Fruit fly (Drosophila melanogaster) whole organism, embryonic: ENCODE measurements around the gene Msh6.

Source experiments
- B-H1 ChIP-seq: fragments of 200-800 bp; sonication (Bioruptor generic); IDR thresholded peaks from 3 replicates; pipeline ENCODE4 v1.3.6; 2022; ENCODE audit warnings: missing biosample characterization, missing genetic modification characterization
- CG10274 ChIP-seq: fragments of 200-800 bp; sonication (Bioruptor generic); optimal IDR thresholded peaks from 3 replicates; lab custom pipeline; 2017; ENCODE audit warnings: missing biosample characterization, mild to moderate bottlenecking, missing genetic modification characterization
- CG11695 ChIP-seq: fragments of 200-800 bp; sonication (Bioruptor generic); IDR thresholded peaks from 3 replicates; pipeline ENCODE4 v1.3.6; 2022; ENCODE audit warnings: missing biosample characterization, missing genetic modification characterization
- CG1233 ChIP-seq: fragments of 200-800 bp; sonication (Bioruptor generic); optimal IDR thresholded peaks from 4 replicates; lab custom pipeline; 2018; ENCODE audit warnings: missing biosample characterization, mild to moderate bottlenecking, missing genetic modification characterization
- CG14441 ChIP-seq: fragments of 200-800 bp; sonication (Bioruptor generic); IDR thresholded peaks from 2 replicates; pipeline ENCODE4 v1.3.6; 2022; ENCODE audit warnings: missing biosample characterization, missing genetic modification characterization
- CG15011 ChIP-seq: fragments of 200-800 bp; sonication (Bioruptor generic); optimal IDR thresholded peaks from 3 replicates; lab custom pipeline; 2018; ENCODE audit warnings: missing biosample characterization, mild to moderate bottlenecking, missing genetic modification characterization
- CG17328 ChIP-seq: fragments of 200-800 bp; sonication (Bioruptor generic); IDR thresholded peaks from 2 replicates; pipeline ENCODE4 v1.3.6; 2022; ENCODE audit warnings: missing biosample characterization, missing genetic modification characterization
- CG18599 ChIP-seq: fragments of 200-800 bp; sonication (Bioruptor generic); optimal IDR thresholded peaks from 3 replicates; lab custom pipeline; 2017; ENCODE audit warnings: missing biosample characterization, missing genetic modification characterization, mild to moderate bottlenecking, moderate library complexity, missing genetic modification reagents
- CG4617 ChIP-seq: fragments of 200-800 bp; sonication (Bioruptor generic); optimal IDR thresholded peaks from 3 replicates; lab custom pipeline; 2016; ENCODE audit warnings: missing biosample characterization, missing genetic modification characterization, borderline replicate concordance
- CG6813 ChIP-seq: fragments of 200-800 bp; sonication (Bioruptor generic); optimal IDR thresholded peaks from 2 replicates; lab custom pipeline; 2017; ENCODE audit warnings: missing biosample characterization, missing genetic modification characterization, mild to moderate bottlenecking, moderate library complexity, missing genetic modification reagents
- CG7745 ChIP-seq: fragments of 200-800 bp; sonication (Bioruptor generic); optimal IDR thresholded peaks from 2 replicates; lab custom pipeline; 2018; ENCODE audit warnings: missing biosample characterization, mild to moderate bottlenecking, missing genetic modification characterization, moderate library complexity
- CG8290 ChIP-seq, 3 experiments: fragments of 200-800 bp; sonication (Bioruptor generic); optimal IDR thresholded peaks; 2 replicates each; lab custom pipeline; 2016 to 2019; ENCODE audit warnings: missing biosample characterization in 3 of 3, missing genetic modification characterization in 3 of 3, mild to moderate bottlenecking in 2 of 3, moderate library complexity in 1 of 3
- CG9817 ChIP-seq: fragments of 200-800 bp; sonication (Bioruptor generic); optimal IDR thresholded peaks from 2 replicates; lab custom pipeline; 2018; ENCODE audit warnings: missing biosample characterization, mild to moderate bottlenecking, missing genetic modification characterization, moderate library complexity
- CG9876 ChIP-seq: fragments of 200-800 bp; sonication (Bioruptor generic); optimal IDR thresholded peaks from 2 replicates; lab custom pipeline; 2016; ENCODE audit warnings: missing biosample characterization, missing genetic modification characterization
- CHES-1-like ChIP-seq: fragments of 200-800 bp; sonication (Bioruptor generic); optimal IDR thresholded peaks from 2 replicates; lab custom pipeline; 2016; ENCODE audit warnings: missing biosample characterization, missing genetic modification characterization
- Camta ChIP-seq: fragments of 200-800 bp; sonication (Bioruptor generic); optimal IDR thresholded peaks from 2 replicates; lab custom pipeline; 2016; ENCODE audit warnings: missing biosample characterization, missing genetic modification characterization
- CkIIα-i1 ChIP-seq: fragments of 200-800 bp; sonication (Bioruptor generic); IDR thresholded peaks from 2 replicates; pipeline ENCODE4 v1.3.6; 2022; ENCODE audit warnings: missing biosample characterization, missing genetic modification characterization
- Dek ChIP-seq: fragments of 200-800 bp; sonication (Bioruptor generic); optimal IDR thresholded peaks from 3 replicates; lab custom pipeline; 2019; ENCODE audit warnings: missing biosample characterization, mild to moderate bottlenecking, missing genetic modification characterization, moderate library complexity
- Dfd ChIP-seq, 2 experiments: fragments of >200 bp; optimal IDR thresholded peaks; 2 replicates each; lab custom pipeline; 2017; ENCODE audit warnings: missing biosample characterization in 2 of 2, missing genetic modification characterization in 2 of 2
- Dip2 ChIP-seq: fragments of 200-800 bp; sonication (Bioruptor generic); IDR thresholded peaks from 2 replicates; pipeline ENCODE4 v1.3.6; 2022; ENCODE audit warnings: missing biosample characterization, missing genetic modification characterization
- H15 ChIP-seq: fragments of 200-800 bp; sonication (Bioruptor generic); IDR thresholded peaks from 3 replicates; pipeline ENCODE4 v1.3.6; 2022; ENCODE audit warnings: missing biosample characterization, missing genetic modification characterization
- Med ChIP-seq: fragments of 200-800 bp; sonication (Bioruptor generic); peaks from one replicate; lab custom pipeline; 2016; ENCODE audit warnings: missing biosample characterization, missing genetic modification characterization, mild to moderate bottlenecking, inconsistent platforms, moderate library complexity
- NC2α ChIP-seq: fragments of 200-800 bp; sonication (Bioruptor generic); optimal IDR thresholded peaks from 2 replicates; lab custom pipeline; 2016; ENCODE audit warnings: missing biosample characterization, missing genetic modification characterization
- ara ChIP-seq: fragments of 200-800 bp; sonication (Bioruptor generic); IDR thresholded peaks from 2 replicates; pipeline ENCODE4 v1.3.6; 2022; ENCODE audit warnings: missing biosample characterization, missing genetic modification characterization
- ash1 ChIP-seq: fragments of 200-800 bp; sonication (Bioruptor generic); optimal IDR thresholded peaks from 2 replicates; lab custom pipeline; 2018; ENCODE audit warnings: missing biosample characterization, mild to moderate bottlenecking, missing genetic modification characterization
- cg ChIP-seq: fragments of 200-800 bp; sonication (Bioruptor generic); optimal IDR thresholded peaks from 3 replicates; lab custom pipeline; 2019; ENCODE audit warnings: missing biosample characterization, mild to moderate bottlenecking, missing genetic modification characterization, moderate library complexity
- dati ChIP-seq: fragments of 200-800 bp; sonication (Bioruptor generic); IDR thresholded peaks from 2 replicates; pipeline ENCODE4 v1.3.6; 2022; ENCODE audit warnings: missing biosample characterization, missing genetic modification characterization
- dimm ChIP-seq: fragments of 200-800 bp; sonication (Bioruptor generic); IDR thresholded peaks from 2 replicates; pipeline ENCODE4 v1.3.6; 2022; ENCODE audit warnings: missing biosample characterization, missing genetic modification characterization
- dm ChIP-seq: fragments of 200-800 bp; sonication (Bioruptor generic); optimal IDR thresholded peaks from 3 replicates; lab custom pipeline; 2016; ENCODE audit warnings: missing biosample characterization, missing genetic modification characterization
- fd102C ChIP-seq: fragments of 200-800 bp; sonication (Bioruptor generic); optimal IDR thresholded peaks from 2 replicates; lab custom pipeline; 2018; ENCODE audit warnings: missing biosample characterization, mild to moderate bottlenecking, missing genetic modification characterization, moderate library complexity
- ftz-f1 ChIP-seq: fragments of 200-800 bp; sonication (Bioruptor generic); optimal IDR thresholded peaks from 2 replicates; lab custom pipeline; 2016; ENCODE audit warnings: missing biosample characterization, missing genetic modification characterization
- gro ChIP-seq: fragments of 200-800 bp; sonication (Bioruptor generic); optimal IDR thresholded peaks from 2 replicates; lab custom pipeline; 2016; ENCODE audit warnings: missing biosample characterization, missing genetic modification characterization
- gsb-n ChIP-seq: fragments of 200-800 bp; sonication (Bioruptor generic); optimal IDR thresholded peaks from 3 replicates; lab custom pipeline; 2018; ENCODE audit warnings: missing biosample characterization, mild to moderate bottlenecking, missing genetic modification characterization
- kni ChIP-seq: fragments of 200-800 bp; sonication (Bioruptor generic); optimal IDR thresholded peaks from 3 replicates; lab custom pipeline; 2017; ENCODE audit warnings: mild to moderate bottlenecking, missing biosample characterization, missing genetic modification reagents, missing genetic modification characterization
- lab ChIP-seq: fragments of 200-800 bp; sonication (Bioruptor generic); optimal IDR thresholded peaks from 3 replicates; lab custom pipeline; 2017; ENCODE audit warnings: missing biosample characterization, missing genetic modification characterization, mild to moderate bottlenecking, moderate library complexity, missing genetic modification reagents
- lmd ChIP-seq: fragments of 200-800 bp; sonication (Bioruptor generic); IDR thresholded peaks from 2 replicates; pipeline ENCODE4 v1.3.6; 2022; ENCODE audit warnings: missing biosample characterization, missing genetic modification characterization
- lola ChIP-seq, 3 experiments: fragments of >200 bp in 2 of 3; fragments of 200-800 bp in 1 of 3; sonication (Bioruptor generic) in 1 of 3; optimal IDR thresholded peaks; 2 replicates each; lab custom pipeline; 2017 to 2019; ENCODE audit warnings: missing biosample characterization in 3 of 3, missing genetic modification characterization in 3 of 3, mild to moderate bottlenecking in 1 of 3, moderate library complexity in 1 of 3
- p53 ChIP-seq: fragments of 200-800 bp; sonication (Bioruptor generic); optimal IDR thresholded peaks from 2 replicates; lab custom pipeline; 2016; ENCODE audit warnings: missing biosample characterization, missing genetic modification characterization
- peb ChIP-seq: fragments of 200-800 bp; sonication (Bioruptor generic); IDR thresholded peaks from 2 replicates; pipeline ENCODE4 v1.3.6; 2022; ENCODE audit warnings: missing biosample characterization, missing genetic modification characterization
- pros ChIP-seq: fragments of 200-800 bp; sonication (Bioruptor generic); optimal IDR thresholded peaks from 3 replicates; lab custom pipeline; 2019; ENCODE audit warnings: missing biosample characterization, mild to moderate bottlenecking, missing genetic modification characterization, moderate library complexity
- sd ChIP-seq: fragments of 200-800 bp; sonication (Bioruptor generic); optimal IDR thresholded peaks from 3 replicates; lab custom pipeline; 2018; ENCODE audit warnings: missing biosample characterization, mild to moderate bottlenecking, missing genetic modification characterization, moderate library complexity
- sima ChIP-seq: fragments of 200-800 bp; sonication (Bioruptor generic); optimal IDR thresholded peaks from 2 replicates; lab custom pipeline; 2016; ENCODE audit warnings: missing biosample characterization, missing genetic modification characterization
- slou ChIP-seq: fragments of 200-800 bp; sonication (Bioruptor generic); optimal IDR thresholded peaks from 3 replicates; lab custom pipeline; 2016; ENCODE audit warnings: missing biosample characterization, missing genetic modification characterization
- sqz ChIP-seq: fragments of 200-800 bp; sonication (Bioruptor generic); optimal IDR thresholded peaks from 3 replicates; lab custom pipeline; 2018; ENCODE audit warnings: missing biosample characterization, mild to moderate bottlenecking, missing genetic modification characterization
- sr ChIP-seq: fragments of 200-800 bp; sonication (Bioruptor generic); IDR thresholded peaks from 3 replicates; pipeline ENCODE4 v1.3.6; 2022; ENCODE audit warnings: missing biosample characterization, missing genetic modification characterization
- vnd ChIP-seq: fragments of 200-800 bp; sonication (Bioruptor generic); IDR thresholded peaks from 3 replicates; pipeline ENCODE4 v1.3.6; 2022; ENCODE audit warnings: missing biosample characterization, missing genetic modification characterization; ENCODE audit not compliant: partially characterized antibody
- vvl ChIP-seq: fragments of 200-800 bp; sonication (Bioruptor generic); IDR thresholded peaks from 2 replicates; pipeline ENCODE4 v1.3.6; 2022; ENCODE audit warnings: missing biosample characterization, missing genetic modification characterization
- z ChIP-seq: fragments of 200-800 bp; sonication (Bioruptor generic); IDR thresholded peaks from 3 replicates; pipeline ENCODE4 v1.3.6; 2022; ENCODE audit warnings: missing biosample characterization, missing genetic modification characterization
- zfh2 ChIP-seq: fragments of 200-800 bp; sonication (Bioruptor generic); optimal IDR thresholded peaks from 2 replicates; lab custom pipeline; 2016; ENCODE audit warnings: missing biosample characterization, missing genetic modification characterization

Msh6 gene

DNA sequence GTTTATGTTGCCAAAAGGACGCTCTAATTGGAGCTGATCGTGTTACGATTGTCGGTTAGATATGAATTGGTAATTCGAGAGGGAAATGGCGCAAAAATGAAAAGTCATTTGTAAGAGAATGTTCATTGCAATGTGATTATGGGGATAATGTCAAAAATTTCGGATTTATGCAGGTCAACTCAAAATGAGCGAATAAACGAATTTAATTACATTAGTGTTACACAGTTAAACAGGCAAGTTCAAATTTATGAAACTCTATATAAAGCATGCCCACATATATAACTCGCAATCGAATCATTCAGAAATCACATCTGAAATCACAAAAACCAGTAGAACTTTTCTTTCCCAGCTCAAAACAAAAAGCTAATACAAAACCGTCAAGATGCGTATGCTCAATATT lies 49.2 kb upstream of the Msh6 start, which contains the start of gene Prx1:
TSS of gene Prx1 (plus strand) at position 301 of the 400 bp plus-strand sequence.
- no peak for TF ChIP-seq CkIIα-i1
- TF ChIP-seq Dip2 (GFP tag; lab: Robert Waterston, UW) = no peak
- no peak for TF ChIP-seq CHES-1-like (GFP tag; lab: Kevin White, UChicago)
- no peak for TF ChIP-seq CG9876
- no peak for TF ChIP-seq CG14441 (GFP tag; lab: Robert Waterston, UW)

DNA sequence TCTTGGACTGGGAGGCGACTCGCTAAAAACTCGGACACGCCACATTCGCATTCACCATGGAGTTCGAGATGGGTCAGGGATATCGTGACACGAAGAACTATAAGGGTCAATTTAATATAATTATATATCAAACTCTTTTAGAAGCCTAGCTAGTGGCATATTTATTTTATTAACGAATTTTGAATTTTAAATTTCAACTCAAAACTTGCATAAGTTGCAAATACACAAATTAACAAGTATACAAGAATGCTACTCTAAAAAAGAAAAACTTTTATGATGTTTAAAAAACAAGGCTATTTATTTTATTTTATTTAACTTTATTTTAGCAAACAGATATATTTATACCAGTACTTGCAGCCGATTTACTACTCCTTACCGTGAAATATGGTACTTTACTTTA lies 47.7 kb upstream of the Msh6 start:
- TF ChIP-seq gro (GFP tag; lab: Kevin White, UChicago) (no peak), lmd (GFP tag; lab: Robert Waterston, UW) (no peak), Dek (no peak), NC2α (GFP tag; lab: Kevin White, UChicago) (no peak), cg (GFP tag; lab: Kevin White, UChicago) (no peak), lab (GFP tag; lab: Kevin White, UChicago) (no peak), CG17328 (GFP tag; lab: Robert Waterston, UW) (no peak), H15 (GFP tag; lab: Robert Waterston, UW) (no peak), ara (GFP tag; lab: Robert Waterston, UW) (no peak), Camta (GFP tag; lab: Kevin White, UChicago) (no peak), CG9817 (tag; lab: Kevin White, UChicago) (no peak), dati (GFP tag; lab: Robert Waterston, UW) (no peak)

DNA sequence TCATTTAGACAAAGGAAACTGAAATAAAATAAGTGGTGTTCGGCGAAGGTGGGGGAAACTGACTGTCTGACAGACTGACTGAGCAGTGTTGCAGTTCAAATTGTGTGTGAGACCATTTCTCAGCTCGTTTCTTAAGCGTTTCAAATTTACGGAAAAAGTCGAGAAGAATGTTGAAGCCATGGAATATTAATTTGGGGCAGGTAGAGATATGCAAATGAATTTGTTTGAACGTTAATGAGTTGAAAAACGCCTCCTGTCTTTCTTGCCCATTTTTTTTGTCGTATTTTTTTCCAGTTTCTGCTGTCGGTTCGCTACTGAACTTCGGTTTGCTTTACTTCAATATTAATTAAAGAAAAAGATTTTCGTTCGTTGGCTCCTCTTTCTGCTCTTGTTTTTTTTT lies 45.2 kb upstream of the Msh6 start:
- TF ChIP-seq CG8290 (GFP tag; optimal IDR thresholded peaks at IDR 0.05; lab: Kevin White, UChicago) = no peak
- no peak for TF ChIP-seq CG8290 (tag; optimal IDR thresholded peaks at IDR 0.05; lab: Kevin White, UChicago)
- TF ChIP-seq CG4617 = no peak
- no peak for TF ChIP-seq p53 (GFP tag; lab: Kevin White, UChicago)
- TF ChIP-seq gsb-n (tag; lab: Kevin White, UChicago) = peak; percentile 28
- TF ChIP-seq CG6813 (GFP tag; lab: Kevin White, UChicago) = no peak
- TF ChIP-seq ftz-f1 (GFP tag; lab: Kevin White, UChicago) = no peak
- no peak for TF ChIP-seq Dfd (GFP tag; optimal IDR thresholded peaks at IDR 0.05; lab: Kevin White, UChicago)
- no peak for TF ChIP-seq dm
- no peak for TF ChIP-seq peb (GFP tag; lab: Robert Waterston, UW)
- TF ChIP-seq B-H1 (GFP tag; lab: Robert Waterston, UW) = no peak
- TF ChIP-seq sima (GFP tag; lab: Kevin White, UChicago) = no peak
- TF ChIP-seq CG11695 (GFP tag; lab: Robert Waterston, UW) = no peak
- no peak for TF ChIP-seq CG15011 (GFP tag; lab: Kevin White, UChicago)
- TF ChIP-seq vvl (GFP tag; lab: Robert Waterston, UW) = peak; percentile 57; the same call in 1 of the 2 replicates
- TF ChIP-seq ash1 (GFP tag; lab: Kevin White, UChicago) = no peak
- no peak for TF ChIP-seq zfh2 (GFP tag; lab: Kevin White, UChicago)
- TF ChIP-seq vnd (GFP tag; lab: Robert Waterston, UW) = 0 out of 3 replicates have a peak, but pooled peaks have one; percentile 16
- TF ChIP-seq fd102C (GFP tag; lab: Kevin White, UChicago) = no peak
- no peak for TF ChIP-seq lola (GFP tag; optimal IDR thresholded peaks at IDR 0.05; lab: Kevin White, UChicago)
- no peak for TF ChIP-seq z
- peak; percentile 10 for TF ChIP-seq pros (GFP tag; lab: Kevin White, UChicago)
- TF ChIP-seq slou (GFP tag; lab: Kevin White, UChicago) = no peak
- no peak for TF ChIP-seq CG1233 (GFP tag; lab: Kevin White, UChicago)
- peak; percentile 68 for TF ChIP-seq kni (GFP tag; lab: Kevin White, UChicago)
- TF ChIP-seq sqz = peak; percentile 54
- TF ChIP-seq CG7745 = peak; percentile 46
- no peak for TF ChIP-seq CG18599
- no peak for TF ChIP-seq Med (GFP tag; lab: Kevin White, UChicago)
- no peak for TF ChIP-seq sr
- TF ChIP-seq dimm (GFP tag; lab: Robert Waterston, UW) = no peak
- TF ChIP-seq sd (tag; lab: Kevin White, UChicago) = peak; percentile 31
- TF ChIP-seq CG10274 (GFP tag; lab: Kevin White, UChicago) = no peak
